Fruit fly (Drosophila melanogaster) whole organism, pupa: ENCODE measurements around the gene Nopp140.

Experiments
- CG10348 ChIP-seq: fragments of 200-800 bp; sonication (Bioruptor generic); IDR thresholded peaks from 2 replicates; pipeline ENCODE4 v1.3.6; 2022; ENCODE audit warnings: missing biosample characterization, missing genetic modification characterization
- CG12605 ChIP-seq: fragments of 200-800 bp; sonication (Bioruptor generic); IDR thresholded peaks from 2 replicates; pipeline ENCODE4 v1.3.6; 2022; ENCODE audit warnings: missing biosample characterization, missing genetic modification characterization
- CG14655 ChIP-seq: fragments of 200-800 bp; sonication (Bioruptor generic); optimal IDR thresholded peaks from 3 replicates; lab custom pipeline; 2017; ENCODE audit warnings: mild to moderate bottlenecking, missing biosample characterization, missing genetic modification reagents, missing genetic modification characterization
- CG32121 ChIP-seq: fragments of 200-800 bp; sonication (Bioruptor generic); IDR thresholded peaks from 2 replicates; pipeline ENCODE4 v1.3.6; 2022; ENCODE audit warnings: missing biosample characterization, missing genetic modification characterization
- CG34367 ChIP-seq: fragments of 200-800 bp; sonication (Bioruptor generic); optimal IDR thresholded peaks from 2 replicates; lab custom pipeline; 2018; ENCODE audit warnings: missing biosample characterization, mild to moderate bottlenecking, missing genetic modification characterization
- CG4496 ChIP-seq: fragments of 200-800 bp; sonication (Bioruptor generic); IDR thresholded peaks from 3 replicates; pipeline ENCODE4 v1.3.6; 2022; ENCODE audit warnings: missing biosample characterization, missing genetic modification characterization
- CG9948 ChIP-seq: fragments of 200-800 bp; sonication (Bioruptor generic); optimal IDR thresholded peaks from 2 replicates; lab custom pipeline; 2018; ENCODE audit warnings: missing biosample characterization, mild to moderate bottlenecking, missing genetic modification characterization, moderate library complexity
- Pif1A ChIP-seq: fragments of 200-800 bp; sonication (Bioruptor generic); optimal IDR thresholded peaks from 3 replicates; lab custom pipeline; 2016; ENCODE audit warnings: missing biosample characterization, missing genetic modification characterization
- Snoo ChIP-seq: fragments of 200-800 bp; sonication (Bioruptor generic); optimal IDR thresholded peaks from 3 replicates; lab custom pipeline; 2017; ENCODE audit warnings: missing biosample characterization, mild to moderate bottlenecking, missing genetic modification characterization, inconsistent platforms
- fd96Ca ChIP-seq: fragments of 200-800 bp; sonication (Bioruptor generic); IDR thresholded peaks from 3 replicates; pipeline ENCODE4 v1.3.6; 2022; ENCODE audit warnings: missing biosample characterization, missing genetic modification characterization
- gl ChIP-seq: fragments of 200-800 bp; sonication (Bioruptor generic); optimal IDR thresholded peaks from 2 replicates; lab custom pipeline; 2018; ENCODE audit warnings: missing biosample characterization, mild to moderate bottlenecking, missing genetic modification characterization
- rn ChIP-seq: fragments of 200-800 bp; sonication (Bioruptor generic); IDR thresholded peaks from 2 replicates; pipeline ENCODE4 v1.3.6; 2022; ENCODE audit warnings: missing biosample characterization, missing genetic modification characterization

Nopp140 gene

DNA sequence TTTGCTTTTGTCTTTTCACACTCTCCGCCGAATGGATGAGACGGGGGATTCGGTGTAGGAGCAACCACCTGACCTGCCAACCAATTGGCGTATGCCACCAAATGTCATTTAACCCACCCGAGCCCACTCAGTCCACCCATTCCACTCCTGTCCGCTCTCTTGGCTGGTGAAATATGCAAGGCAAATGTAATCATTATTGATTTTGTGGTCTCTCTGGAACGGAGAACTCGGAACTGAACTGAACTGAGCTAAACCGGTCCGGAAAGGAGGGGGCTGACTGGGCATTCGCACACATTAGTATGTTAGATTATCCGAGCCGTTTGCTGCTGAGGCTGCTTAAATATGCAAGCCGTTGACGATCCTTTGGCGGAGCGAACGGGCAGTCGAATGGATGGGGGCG lies 51.5 kb downstream of the Nopp140 start:
- TF ChIP-seq Pif1A (GFP tag; lab: Kevin White, UChicago) (no peak), CG34367 (no peak), Snoo (no peak), CG14655 (no peak), gl (tag; lab: Kevin White, UChicago) (no peak), CG9948 (tag; lab: Kevin White, UChicago) (no peak), rn (GFP tag; lab: Robert Waterston, UW) (no peak), fd96Ca (GFP tag; lab: Robert Waterston, UW) (no peak), CG32121 (GFP tag; lab: Robert Waterston, UW) (no peak), CG4496 (no peak), CG12605 (GFP tag; lab: Robert Waterston, UW) (no peak), CG10348 (GFP tag; lab: Robert Waterston, UW) (no peak)
